Worm (Caenorhabditis elegans) whole organism, L4/young adult: ENCODE results near the gene srh-22.

Source experiments
- W03F9.2 ChIP-seq: fragments of 150-350 bp; optimal IDR thresholded peaks from 2 replicates; lab custom pipeline; 2014; ENCODE audit warnings: missing biosample characterization, missing genetic modification characterization
- dao-5 ChIP-seq: sonication (generic microtip); optimal IDR thresholded peaks from 2 replicates; lab custom pipeline; 2016; ENCODE audit warnings: missing genotype, missing genetic modification characterization, moderate library complexity, missing compliant biosample characterization
- him-1 ChIP-seq: sonication (generic microtip); optimal IDR thresholded peaks from 2 replicates; lab custom pipeline; 2016; ENCODE audit warnings: missing genotype, missing genetic modification reagents, missing genetic modification characterization, missing compliant biosample characterization

- TF ChIP-seq him-1 (tag; lab: Kevin White, UChicago), result no peak
- TF ChIP-seq W03F9.2, result no peak
- TF ChIP-seq dao-5 (tag; lab: Kevin White, UChicago), result no peak
These were observed 13.0 kb downstream of the srh-22 start for ce11 chrV:4935096-4935495.
